Worm (Caenorhabditis elegans) whole organism, L4/young adult: Measurements from ENCODE around the gene pfd-2.

Experiments used
- W03F9.2 ChIP-seq: fragments of 150-350 bp; optimal IDR thresholded peaks from 2 replicates; lab custom pipeline; 2014; ENCODE audit warnings: missing biosample characterization, missing genetic modification characterization
- dao-5 ChIP-seq: sonication (generic microtip); optimal IDR thresholded peaks from 2 replicates; lab custom pipeline; 2016; ENCODE audit warnings: missing genotype, missing genetic modification characterization, moderate library complexity, missing compliant biosample characterization
- him-1 ChIP-seq: sonication (generic microtip); optimal IDR thresholded peaks from 2 replicates; lab custom pipeline; 2016; ENCODE audit warnings: missing genotype, missing genetic modification reagents, missing genetic modification characterization, missing compliant biosample characterization

pfd-2 gene

ce11 chrII:4339882-4340281 lies 13.4 kb downstream of the pfd-2 start, which contains the start of gene athp-2:
Gene athp-2 (plus strand): TSS chrII:4340182.
- TF ChIP-seq him-1 (tag; lab: Kevin White, UChicago) (no peak), W03F9.2 (no peak), dao-5 (tag; lab: Kevin White, UChicago) (no peak)

- TF ChIP-seq W03F9.2 (no peak), dao-5 (tag; lab: Kevin White, UChicago) (no peak), him-1 (tag; lab: Kevin White, UChicago) (no peak)
Measured at ce11 chrII:4341484-4341883, 15.0 kb downstream of the pfd-2 start.

- TF ChIP-seq him-1 (tag; lab: Kevin White, UChicago): no peak
- no peak for TF ChIP-seq W03F9.2
- no peak for TF ChIP-seq dao-5 (tag; lab: Kevin White, UChicago)
Measured at ce11 chrII:4344317-4344716, 17.8 kb downstream of the pfd-2 start.

- TF ChIP-seq him-1 (tag; lab: Kevin White, UChicago) (no peak), W03F9.2 (no peak), dao-5 (tag; lab: Kevin White, UChicago) (no peak)
Measured at ce11 chrII:4350888-4351287, 24.4 kb downstream of the pfd-2 start, which contains the start of gene H20J04.9. Gene H20J04.9 (plus strand): TSS chrII:4351188.

ce11 chrII:4355217-4355616 lies 28.7 kb downstream of the pfd-2 start, which contains the start of the genes H20J04.7 and H20J04.1:
Gene H20J04.7 (minus strand): TSS chrII:4355317.
Gene H20J04.1 (plus strand): TSS chrII:4355613.
- TF ChIP-seq dao-5 (tag; lab: Kevin White, UChicago) (no peak), W03F9.2 (no peak), him-1 (tag; lab: Kevin White, UChicago) (no peak)

ce11 chrII:4358765-4359164 lies 32.2 kb downstream of the pfd-2 start, which contains the start of gene lat-2:
Gene lat-2 (plus strand): TSS chrII:4359065.
- no peak for TF ChIP-seq W03F9.2
- TF ChIP-seq dao-5 (tag; lab: Kevin White, UChicago): no peak
- no peak for TF ChIP-seq him-1 (tag; lab: Kevin White, UChicago)

ce11 chrII:4359219-4359618 lies 32.7 kb downstream of the pfd-2 start:
- TF ChIP-seq dao-5 (tag; lab: Kevin White, UChicago): no peak
- TF ChIP-seq W03F9.2: no peak
- no peak for TF ChIP-seq him-1 (tag; lab: Kevin White, UChicago)

- TF ChIP-seq dao-5 (tag; lab: Kevin White, UChicago) (no peak), W03F9.2 (no peak), him-1 (tag; lab: Kevin White, UChicago) (no peak)
Measured at ce11 chrII:4362088-4362487, 35.6 kb downstream of the pfd-2 start.

ce11 chrII:4367923-4368322 lies 41.4 kb downstream of the pfd-2 start, which contains the start of gene try-9:
Gene try-9 (plus strand): TSS chrII:4368223.
- no peak for TF ChIP-seq W03F9.2
- no peak for TF ChIP-seq dao-5 (tag; lab: Kevin White, UChicago)
- no peak for TF ChIP-seq him-1 (tag; lab: Kevin White, UChicago)

- TF ChIP-seq W03F9.2 (no peak), dao-5 (tag; lab: Kevin White, UChicago) (no peak), him-1 (tag; lab: Kevin White, UChicago) (no peak)
Measured at ce11 chrII:4369715-4370114, 43.2 kb downstream of the pfd-2 start.

- no peak for TF ChIP-seq him-1 (tag; lab: Kevin White, UChicago)
- no peak for TF ChIP-seq W03F9.2
- TF ChIP-seq dao-5 (tag; lab: Kevin White, UChicago): no peak
Measured at ce11 chrII:4370842-4371241, 44.3 kb downstream of the pfd-2 start.

ce11 chrII:4372406-4372805 lies 45.9 kb downstream of the pfd-2 start, which contains the start of gene paic-1:
Gene paic-1 (minus strand): TSS chrII:4372525.
- TF ChIP-seq W03F9.2 (no peak), dao-5 (tag; lab: Kevin White, UChicago) (no peak), him-1 (tag; lab: Kevin White, UChicago) (no peak)

ce11 chrII:4372867-4373397 lies 46.4 kb downstream of the pfd-2 start:
- TF ChIP-seq him-1 (tag; lab: Kevin White, UChicago) (no peak), W03F9.2 (no peak), dao-5 (tag; lab: Kevin White, UChicago) (no peak)

ce11 chrII:4374885-4375284 lies 48.4 kb downstream of the pfd-2 start:
- TF ChIP-seq W03F9.2: no peak
- no peak for TF ChIP-seq dao-5 (tag; lab: Kevin White, UChicago)
- no peak for TF ChIP-seq him-1 (tag; lab: Kevin White, UChicago)
